Fruit fly (Drosophila melanogaster) whole organism, embryonic: ENCODE data around the gene Tim8.
A peak's percentile ranks its signal among the peaks of the same experiment; 100 is the strongest.

ENCODE experiments used
- Abd-B ChIP-seq: fragments of 200-800 bp; sonication (Bioruptor generic); optimal IDR thresholded peaks from 2 replicates; lab custom pipeline; 2018; ENCODE audit warnings: missing biosample characterization, mild to moderate bottlenecking, missing genetic modification characterization, moderate library complexity
- BEAF-32 ChIP-seq: fragments of 200-800 bp; sonication (Bioruptor generic); optimal IDR thresholded peaks from 3 replicates; lab custom pipeline; 2017; ENCODE audit warnings: missing biosample characterization, missing genetic modification characterization, mild to moderate bottlenecking, moderate library complexity, missing genetic modification reagents
- CG10274 ChIP-seq: fragments of 200-800 bp; sonication (Bioruptor generic); optimal IDR thresholded peaks from 3 replicates; lab custom pipeline; 2017; ENCODE audit warnings: missing biosample characterization, mild to moderate bottlenecking, missing genetic modification characterization
- CG10431 ChIP-seq: fragments of 200-800 bp; sonication (Bioruptor generic); optimal IDR thresholded peaks from 3 replicates; lab custom pipeline; 2018; ENCODE audit warnings: missing biosample characterization, mild to moderate bottlenecking, missing genetic modification characterization
- CG13424 ChIP-seq: fragments of 200-800 bp; sonication (Bioruptor generic); optimal IDR thresholded peaks from 2 replicates; lab custom pipeline; 2019; ENCODE audit warnings: missing biosample characterization, mild to moderate bottlenecking, missing genetic modification characterization, moderate library complexity
- CG13624 ChIP-seq: fragments of 200-800 bp; sonication (Bioruptor generic); optimal IDR thresholded peaks from 2 replicates; lab custom pipeline; 2016; ENCODE audit warnings: missing biosample characterization, missing genetic modification characterization
- CG14965 ChIP-seq: fragments of 200-800 bp; sonication (Bioruptor generic); optimal IDR thresholded peaks from 2 replicates; lab custom pipeline; 2016; ENCODE audit warnings: missing biosample characterization, missing genetic modification characterization, borderline replicate concordance
- CG16815 ChIP-seq: fragments of 200-800 bp; sonication (Bioruptor generic); optimal IDR thresholded peaks from 3 replicates; lab custom pipeline; 2017; ENCODE audit warnings: missing biosample characterization, mild to moderate bottlenecking, missing genetic modification characterization
- CG18619 ChIP-seq: fragments of 200-800 bp; sonication (Bioruptor generic); optimal IDR thresholded peaks from 3 replicates; lab custom pipeline; 2017; ENCODE audit warnings: missing biosample characterization, mild to moderate bottlenecking, missing genetic modification characterization
- CG2678 ChIP-seq: fragments of 200-800 bp; sonication (Bioruptor generic); optimal IDR thresholded peaks from 3 replicates; lab custom pipeline; 2019; ENCODE audit warnings: missing biosample characterization, mild to moderate bottlenecking, missing genetic modification characterization, moderate library complexity
- CG31224 ChIP-seq: fragments of 200-800 bp; sonication (Bioruptor generic); IDR thresholded peaks from 2 replicates; pipeline ENCODE4 v1.3.6; 2022; ENCODE audit warnings: missing biosample characterization, missing genetic modification characterization
- CG31441 ChIP-seq: fragments of 200-800 bp; sonication (Bioruptor generic); IDR thresholded peaks from 2 replicates; pipeline ENCODE4 v1.3.6; 2022; ENCODE audit warnings: missing biosample characterization, missing genetic modification characterization
- CG32772 ChIP-seq: fragments of 200-800 bp; sonication (Bioruptor generic); IDR thresholded peaks from 2 replicates; pipeline ENCODE4 v1.3.6; 2022; ENCODE audit warnings: missing biosample characterization, missing genetic modification characterization
- CG6689 ChIP-seq: fragments of 200-800 bp; sonication (Bioruptor generic); IDR thresholded peaks from 2 replicates; pipeline ENCODE4 v1.3.6; 2022; ENCODE audit warnings: missing biosample characterization, missing genetic modification characterization
- CG6791 ChIP-seq: fragments of 200-800 bp; sonication (Bioruptor generic); IDR thresholded peaks from 3 replicates; pipeline ENCODE4 v1.3.6; 2022; ENCODE audit warnings: missing biosample characterization, missing genetic modification characterization; ENCODE audit not compliant: partially characterized antibody
- CG6854 ChIP-seq: fragments of 200-800 bp; sonication (Bioruptor generic); optimal IDR thresholded peaks from 3 replicates; lab custom pipeline; 2017; ENCODE audit warnings: missing biosample characterization, mild to moderate bottlenecking, missing genetic modification characterization
- CG7839 ChIP-seq: fragments of 200-800 bp; sonication (Bioruptor generic); optimal IDR thresholded peaks from 3 replicates; lab custom pipeline; 2018; ENCODE audit warnings: missing biosample characterization, mild to moderate bottlenecking, missing genetic modification characterization, moderate library complexity
- CG8089 ChIP-seq: fragments of 200-800 bp; sonication (Bioruptor generic); optimal IDR thresholded peaks from 3 replicates; lab custom pipeline; 2016; ENCODE audit warnings: missing biosample characterization, missing genetic modification characterization
- Deaf1 ChIP-seq: fragments of 200-800 bp; optimal IDR thresholded peaks from 3 replicates; lab custom pipeline; 2019; ENCODE audit warnings: missing biosample characterization, mild to moderate bottlenecking, missing genetic modification characterization, moderate library complexity
- Ets65A ChIP-seq: fragments of 200-800 bp; sonication (Bioruptor generic); peaks from one replicate; lab custom pipeline; 2016; ENCODE audit warnings: missing biosample characterization, missing genetic modification characterization
- Fer2 ChIP-seq: fragments of 200-800 bp; sonication (Bioruptor generic); optimal IDR thresholded peaks from 2 replicates; lab custom pipeline; 2018; ENCODE audit warnings: missing biosample characterization, mild to moderate bottlenecking, missing genetic modification characterization, moderate library complexity
- Gug ChIP-seq: fragments of 200-800 bp; sonication (Bioruptor generic); IDR thresholded peaks from 4 replicates; pipeline ENCODE4 v1.3.6; 2022; ENCODE audit warnings: missing biosample characterization, missing genetic modification characterization
- H2.0 ChIP-seq: fragments of 200-800 bp; sonication (Bioruptor generic); IDR thresholded peaks from 2 replicates; pipeline ENCODE4 v1.3.6; 2022; ENCODE audit warnings: missing biosample characterization, missing genetic modification characterization
- Hr3 ChIP-seq: fragments of 200-800 bp; sonication (Bioruptor generic); optimal IDR thresholded peaks from 3 replicates; lab custom pipeline; 2016; ENCODE audit warnings: missing biosample characterization, missing genetic modification characterization
- Hr51 ChIP-seq, 2 experiments: fragments of 200-800 bp; sonication (Bioruptor generic); optimal IDR thresholded peaks; 2 replicates in 1 of 2; 3 replicates in 1 of 2; lab custom pipeline; 2016 to 2018; ENCODE audit warnings: missing biosample characterization in 2 of 2, missing genetic modification characterization in 2 of 2, mild to moderate bottlenecking in 1 of 2, moderate library complexity in 1 of 2
- Hr78 ChIP-seq, 2 experiments: fragments of 200-800 bp in 1 of 2; fragments of >200 bp in 1 of 2; sonication (Bioruptor generic) in 1 of 2; optimal IDR thresholded peaks; 2 replicates each; lab custom pipeline; 2017 to 2019; ENCODE audit warnings: missing biosample characterization in 2 of 2, missing genetic modification characterization in 2 of 2, mild to moderate bottlenecking in 1 of 2, moderate library complexity in 1 of 2
- Poxn ChIP-seq: fragments of 200-800 bp; sonication (Bioruptor generic); IDR thresholded peaks from 2 replicates; pipeline ENCODE4 v1.3.6; 2022; ENCODE audit warnings: missing biosample characterization, missing genetic modification characterization
- Ptx1 ChIP-seq: fragments of 200-800 bp; sonication (Bioruptor generic); IDR thresholded peaks from 2 replicates; pipeline ENCODE4 v1.3.6; 2022; ENCODE audit warnings: missing biosample characterization, missing genetic modification characterization
- Sox100B ChIP-seq: fragments of 200-800 bp; sonication (Bioruptor generic); optimal IDR thresholded peaks from 3 replicates; lab custom pipeline; 2018; ENCODE audit warnings: missing biosample characterization, mild to moderate bottlenecking, missing genetic modification characterization
- ato ChIP-seq: fragments of 200-800 bp; sonication (Bioruptor generic); IDR thresholded peaks from 2 replicates; pipeline ENCODE4 v1.3.6; 2022; ENCODE audit warnings: missing biosample characterization, missing genetic modification characterization; ENCODE audit not compliant: partially characterized antibody
- chm ChIP-seq: fragments of 200-800 bp; sonication (Bioruptor generic); IDR thresholded peaks from 2 replicates; pipeline ENCODE4 v1.3.6; 2022; ENCODE audit warnings: missing biosample characterization, missing genetic modification characterization
- ci ChIP-seq: fragments of 200-800 bp; sonication (Bioruptor generic); IDR thresholded peaks from 3 replicates; pipeline ENCODE4 v1.3.6; 2022; ENCODE audit warnings: missing biosample characterization, missing genetic modification characterization
- crc ChIP-seq: fragments of 200-800 bp; sonication (Bioruptor generic); optimal IDR thresholded peaks from 2 replicates; lab custom pipeline; 2016; ENCODE audit warnings: missing biosample characterization, missing genetic modification characterization
- dmrt99B ChIP-seq: fragments of 200-800 bp; sonication (Bioruptor generic); optimal IDR thresholded peaks from 2 replicates; lab custom pipeline; 2018; ENCODE audit warnings: missing biosample characterization, mild to moderate bottlenecking, missing genetic modification characterization, moderate library complexity
- esg ChIP-seq: fragments of 200-800 bp; sonication (Bioruptor generic); conservative IDR thresholded peaks from 2 replicates; pipeline ENCODE4 v1.3.6; 2022; ENCODE audit warnings: missing biosample characterization, missing genetic modification characterization
- fd3F ChIP-seq: fragments of 200-800 bp; sonication (Bioruptor generic); optimal IDR thresholded peaks from 2 replicates; lab custom pipeline; 2018; ENCODE audit warnings: missing biosample characterization, mild to moderate bottlenecking, missing genetic modification characterization, moderate library complexity
- grau ChIP-seq: fragments of 200-800 bp; optimal IDR thresholded peaks from 3 replicates; lab custom pipeline; 2019; ENCODE audit warnings: missing biosample characterization, mild to moderate bottlenecking, missing genetic modification characterization, moderate library complexity
- inv ChIP-seq: fragments of 200-800 bp; sonication (Bioruptor generic); IDR thresholded peaks from 2 replicates; pipeline ENCODE4 v1.3.6; 2022; ENCODE audit warnings: missing biosample characterization, missing genetic modification characterization; ENCODE audit not compliant: partially characterized antibody
- lab ChIP-seq: fragments of 200-800 bp; sonication (Bioruptor generic); optimal IDR thresholded peaks from 3 replicates; lab custom pipeline; 2017; ENCODE audit warnings: missing biosample characterization, missing genetic modification characterization, mild to moderate bottlenecking, moderate library complexity, missing genetic modification reagents
- sd ChIP-seq: fragments of 200-800 bp; sonication (Bioruptor generic); optimal IDR thresholded peaks from 3 replicates; lab custom pipeline; 2018; ENCODE audit warnings: missing biosample characterization, mild to moderate bottlenecking, missing genetic modification characterization, moderate library complexity
- sens ChIP-seq: fragments of 200-800 bp; sonication (Bioruptor generic); peaks from one replicate; lab custom pipeline; 2016; ENCODE audit warnings: missing biosample characterization, missing genetic modification characterization
- slbo ChIP-seq: fragments of 200-800 bp; sonication (Bioruptor generic); IDR thresholded peaks from 2 replicates; pipeline ENCODE4 v1.3.6; 2022; ENCODE audit warnings: missing biosample characterization, missing genetic modification characterization
- so ChIP-seq: fragments of 200-800 bp; sonication (Bioruptor generic); IDR thresholded peaks from 3 replicates; pipeline ENCODE4 v1.3.6; 2022; ENCODE audit warnings: missing biosample characterization, missing genetic modification characterization
- sob ChIP-seq: fragments of 200-800 bp; sonication (Bioruptor generic); IDR thresholded peaks from 2 replicates; pipeline ENCODE4 v1.3.6; 2022; ENCODE audit warnings: missing biosample characterization, missing genetic modification characterization
- ttk ChIP-seq: fragments of 200-800 bp; sonication (Bioruptor generic); IDR thresholded peaks from 2 replicates; pipeline ENCODE4 v2.1.2; 2022; ENCODE audit warnings: missing biosample characterization, missing genetic modification characterization

Gene Tim8

dm6 chrX:11370792-11371191, 2.5 kb downstream of the Tim8 start (continued):
- TF ChIP-seq Sox100B (no peak), crc (no peak), CG31224 (GFP tag; lab: Robert Waterston, UW) (peak; percentile 31; the same call in 1 of the 2 replicates), so (GFP tag; lab: Robert Waterston, UW) (no peak), CG13624 (GFP tag; lab: Kevin White, UChicago) (no peak), H2.0 (no peak), ato (no peak), lab (GFP tag; lab: Kevin White, UChicago) (peak; percentile 16), BEAF-32 (no peak), ci (GFP tag; lab: Robert Waterston, UW) (0 out of 3 replicates have a peak, but pooled peaks have one; percentile 21), Hr3 (GFP tag; lab: Kevin White, UChicago) (no peak), CG14965 (GFP tag; lab: Kevin White, UChicago) (no peak), Ptx1 (peak; percentile 52; the same call in 1 of the 2 replicates), CG16815 (GFP tag; lab: Kevin White, UChicago) (no peak), inv (GFP tag; lab: Robert Waterston, UW) (no peak), CG32772 (peak; percentile 30; the same call in 1 of the 2 replicates)

- no peak for TF ChIP-seq CG18619 (GFP tag; lab: Kevin White, UChicago)
- TF ChIP-seq Gug (GFP tag; lab: Robert Waterston, UW), result no peak
- no peak for TF ChIP-seq CG6854 (GFP tag; lab: Kevin White, UChicago)
- no peak for TF ChIP-seq Fer2 (tag; lab: Kevin White, UChicago)
- TF ChIP-seq Ets65A, result peak; percentile 51
- TF ChIP-seq inv (GFP tag; lab: Robert Waterston, UW), result no peak
- TF ChIP-seq Abd-B, result no peak
- peak; percentile 52 for TF ChIP-seq sens (GFP tag; lab: Kevin White, UChicago)
- no peak for TF ChIP-seq Poxn (GFP tag; lab: Robert Waterston, UW)
- TF ChIP-seq CG10431 (GFP tag; lab: Kevin White, UChicago), result no peak
- no peak for TF ChIP-seq CG31441 (GFP tag; lab: Robert Waterston, UW)
- TF ChIP-seq CG8089 (GFP tag; lab: Kevin White, UChicago), result no peak
- TF ChIP-seq Hr78 (GFP tag; optimal IDR thresholded peaks at IDR 0.05; lab: Kevin White, UChicago), result no peak
Measured at dm6 chrX:11371613-11372012, 3.4 kb downstream of the Tim8 start.

DNA sequence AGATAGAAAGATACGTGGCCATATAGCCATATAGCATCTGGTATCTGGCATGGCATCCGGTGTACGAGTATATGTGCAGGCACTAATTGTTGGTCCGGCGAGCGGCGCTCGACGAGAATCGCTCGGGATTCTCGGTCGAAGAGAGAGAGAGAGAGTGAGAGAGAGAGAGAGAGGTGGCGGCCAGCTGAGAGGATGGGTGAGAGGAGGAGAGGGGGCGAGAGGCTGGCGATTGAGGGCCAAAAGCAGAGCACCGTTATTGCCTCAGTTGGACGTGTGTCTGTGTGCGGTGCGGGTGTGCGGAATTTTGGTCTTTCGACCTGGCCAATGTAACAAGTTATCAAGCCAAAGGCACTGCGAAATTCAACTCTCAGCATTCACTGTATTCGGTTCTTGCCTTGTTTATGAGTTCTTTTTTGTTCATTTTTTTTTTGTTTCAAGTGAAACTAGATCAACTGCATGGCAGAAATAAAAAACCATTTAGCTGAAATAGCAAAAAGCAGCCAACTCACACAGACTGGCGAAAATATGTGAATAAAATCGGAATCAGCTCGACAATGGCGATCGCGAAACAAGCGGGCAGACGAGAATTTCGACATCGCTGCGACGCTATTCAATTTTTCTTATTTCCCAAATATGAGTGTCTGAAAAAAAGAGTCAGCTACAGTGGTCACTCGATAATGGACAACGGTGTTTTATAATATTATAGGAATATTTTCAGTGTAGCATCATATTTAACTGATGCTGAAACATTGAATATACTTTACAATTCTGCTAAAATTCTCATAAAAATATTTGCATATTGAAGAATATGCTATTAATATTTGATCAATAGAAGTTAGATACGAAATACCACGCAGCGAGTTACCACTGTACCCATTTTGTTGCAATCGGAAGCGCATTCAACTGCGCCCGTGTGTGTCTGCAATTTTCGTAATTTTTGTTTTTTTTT, 4.8 kb downstream of the Tim8 start:
- TF ChIP-seq grau (tag; lab: Kevin White, UChicago) (peak; percentile 60), Hr51 (GFP tag; optimal IDR thresholded peaks at IDR 0.05; lab: Kevin White, UChicago) (peak in 1 of 2 experiments; percentile 18), CG2678 (tag; lab: Kevin White, UChicago) (peak; percentile 3), sob (0 out of 2 replicates have a peak, but pooled peaks have one; percentile 6), sd (tag; lab: Kevin White, UChicago) (peak; percentile 6), dmrt99B (tag; lab: Kevin White, UChicago) (peak; percentile 2), CG31441 (GFP tag; lab: Robert Waterston, UW) (no peak), CG10274 (GFP tag; lab: Kevin White, UChicago) (no peak), Deaf1 (peak; percentile 4), CG6689 (GFP tag; lab: Robert Waterston, UW) (peak; percentile 11; the same call in 1 of the 2 replicates), CG6791 (GFP tag; lab: Robert Waterston, UW) (0 out of 3 replicates have a peak, but pooled peaks have one; percentile 22), chm (GFP tag; lab: Robert Waterston, UW) (0 out of 2 replicates have a peak, but pooled peaks have one; percentile 25), esg (GFP tag; lab: Robert Waterston, UW) (peak; percentile 30; the same call in 1 of the 2 replicates), ttk (GFP tag; lab: Robert Waterston, UW) (peak; percentile 18; the same call in 1 of the 2 replicates), CG7839 (peak; percentile 21), CG13424 (peak; percentile 10), fd3F (no peak), sens (GFP tag; lab: Kevin White, UChicago) (peak; percentile 17), slbo (GFP tag; lab: Robert Waterston, UW) (peak; percentile 29; the same call in 1 of the 2 replicates)
